Worm (Caenorhabditis elegans): ENCODE measurements around the gene C44F1.1.
A peak's percentile ranks its signal among the peaks of the same experiment; 100 is the strongest.

C44F1.1 gene

ce11 chrIII:3738331-3738730, 27.0 kb downstream of the C44F1.1 start:
- TF ChIP-seq ztf-1 (GFP tag; conservative IDR thresholded peaks at IDR 0.05): no peak
- no peak for TF ChIP-seq ama-1 (optimal IDR thresholded peaks at IDR 0.05)
- TF ChIP-seq egl-27 (tag; optimal IDR thresholded peaks at IDR 0.05): no peak
- no peak for TF ChIP-seq ztf-4 (tag; optimal IDR thresholded peaks at IDR 0.05)
- no peak for TF ChIP-seq unc-62 (GFP tag; optimal IDR thresholded peaks at IDR 0.05)
- TF ChIP-seq alr-1 (tag; optimal IDR thresholded peaks at IDR 0.05): no peak
- no peak for TF ChIP-seq aly-2 (tag; optimal IDR thresholded peaks at IDR 0.05)
- TF ChIP-seq mab-5 (tag; optimal IDR thresholded peaks at IDR 0.05): no peak
- no peak for TF ChIP-seq ztf-11 (tag; optimal IDR thresholded peaks at IDR 0.05)
- TF ChIP-seq elt-1 (tag; optimal IDR thresholded peaks at IDR 0.05): no peak
- TF ChIP-seq ZK546.5 (tag; optimal IDR thresholded peaks at IDR 0.05): no peak
- no peak for TF ChIP-seq ceh-16 (tag; optimal IDR thresholded peaks at IDR 0.05)
- TF ChIP-seq nhr-23 (tag; optimal IDR thresholded peaks at IDR 0.05): no peak

ce11 chrIII:3737742-3738141, 27.6 kb downstream of the C44F1.1 start:
- TF ChIP-seq unc-55 (GFP tag; optimal IDR thresholded peaks at IDR 0.05): no peak
- no peak for TF ChIP-seq lin-13 (GFP tag; optimal IDR thresholded peaks at IDR 0.05)
- no peak for TF ChIP-seq C34F6.9 (tag; optimal IDR thresholded peaks at IDR 0.05)
- no peak for TF ChIP-seq R02D3.7 (tag; optimal IDR thresholded peaks at IDR 0.05)
- no peak for TF ChIP-seq nhr-23 (tag; optimal IDR thresholded peaks at IDR 0.05)
- no peak for TF ChIP-seq F13H6.1 (tag; optimal IDR thresholded peaks at IDR 0.05)
- no peak for TF ChIP-seq snpc-4 (tag; optimal IDR thresholded peaks at IDR 0.05)
- TF ChIP-seq ceh-16 (tag; optimal IDR thresholded peaks at IDR 0.05): no peak
- TF ChIP-seq alr-1 (tag; optimal IDR thresholded peaks at IDR 0.05): no peak
- TF ChIP-seq Y55F3AM.14 (GFP tag; optimal IDR thresholded peaks at IDR 0.05): no peak
- no peak for TF ChIP-seq sma-9 (GFP tag; optimal IDR thresholded peaks at IDR 0.05)
- no peak for TF ChIP-seq sma-9 (tag; optimal IDR thresholded peaks at IDR 0.05)
- no peak for TF ChIP-seq nhr-25 (tag; optimal IDR thresholded peaks at IDR 0.05)
- no peak for TF ChIP-seq sma-3 (GFP tag; optimal IDR thresholded peaks at IDR 0.05)
- TF ChIP-seq nhr-237 (tag; optimal IDR thresholded peaks at IDR 0.05): no peak
- TF ChIP-seq ceh-82 (tag; optimal IDR thresholded peaks at IDR 0.05): no peak
- TF ChIP-seq zag-1 (tag; optimal IDR thresholded peaks at IDR 0.05): no peak
- no peak for TF ChIP-seq ama-1 (optimal IDR thresholded peaks at IDR 0.05)
- TF ChIP-seq mab-5 (tag; optimal IDR thresholded peaks at IDR 0.05): no peak

ce11 chrIII:3736302-3736701, 29.1 kb downstream of the C44F1.1 start, which contains the start of gene F34D10.4:
F34D10.4 (plus strand) TSS chrIII:3736602.
- TF ChIP-seq C34F6.9 (tag; optimal IDR thresholded peaks at IDR 0.05) (no peak), nhr-23 (tag; optimal IDR thresholded peaks at IDR 0.05) (no peak), ztf-11 (tag; optimal IDR thresholded peaks at IDR 0.05) (no peak), sem-4 (tag; optimal IDR thresholded peaks at IDR 0.05) (no peak), crh-2 (tag; optimal IDR thresholded peaks at IDR 0.05) (no peak), lin-39 (tag; optimal IDR thresholded peaks at IDR 0.05) (no peak), lin-13 (GFP tag; optimal IDR thresholded peaks at IDR 0.05) (no peak), R02D3.7 (tag; optimal IDR thresholded peaks at IDR 0.05) (no peak), blmp-1 (tag; optimal IDR thresholded peaks at IDR 0.05; ENCODE audit: insufficient read depth) (no peak)

ce11 chrIII:3735509-3736255, 29.7 kb downstream of the C44F1.1 start:
- TF ChIP-seq nhr-6 (tag; optimal IDR thresholded peaks at IDR 0.05) (no peak), C34F6.9 (tag; optimal IDR thresholded peaks at IDR 0.05) (peak; percentile 20), mab-5 (tag; optimal IDR thresholded peaks at IDR 0.05) (no peak), unc-55 (GFP tag; optimal IDR thresholded peaks at IDR 0.05) (no peak), gmeb-1 (tag; optimal IDR thresholded peaks at IDR 0.05) (no peak), nhr-129 (tag; optimal IDR thresholded peaks at IDR 0.05) (peak; percentile 20), ztf-11 (tag; optimal IDR thresholded peaks at IDR 0.05) (no peak), mdl-1 (tag; optimal IDR thresholded peaks at IDR 0.05) (no peak), lsy-2 (tag; optimal IDR thresholded peaks at IDR 0.05) (peak in 1 of 2 experiments; percentile 21), lin-39 (tag; optimal IDR thresholded peaks at IDR 0.05) (no peak), egl-27 (tag; optimal IDR thresholded peaks at IDR 0.05) (no peak), nhr-77 (tag; optimal IDR thresholded peaks at IDR 0.05) (no peak), ama-1 (optimal IDR thresholded peaks at IDR 0.05) (peak; percentile 80), lin-11 (tag; optimal IDR thresholded peaks at IDR 0.05) (no peak)
